Fruit fly (Drosophila melanogaster): ENCODE measurements around the gene Cpr65Ax2.

- TF ChIP-seq insv (optimal IDR thresholded peaks at IDR 0.05) (no peak), ttk (optimal IDR thresholded peaks at IDR 0.05) (no peak), psq (optimal IDR thresholded peaks at IDR 0.05) (no peak), h (optimal IDR thresholded peaks at IDR 0.05) (no peak)
Measured at dm6 chr3L:6108264-6109060, 42.2 kb downstream of the Cpr65Ax2 start.
